Worm (Caenorhabditis elegans): ENCODE results near the gene C16C8.18.

DNA sequence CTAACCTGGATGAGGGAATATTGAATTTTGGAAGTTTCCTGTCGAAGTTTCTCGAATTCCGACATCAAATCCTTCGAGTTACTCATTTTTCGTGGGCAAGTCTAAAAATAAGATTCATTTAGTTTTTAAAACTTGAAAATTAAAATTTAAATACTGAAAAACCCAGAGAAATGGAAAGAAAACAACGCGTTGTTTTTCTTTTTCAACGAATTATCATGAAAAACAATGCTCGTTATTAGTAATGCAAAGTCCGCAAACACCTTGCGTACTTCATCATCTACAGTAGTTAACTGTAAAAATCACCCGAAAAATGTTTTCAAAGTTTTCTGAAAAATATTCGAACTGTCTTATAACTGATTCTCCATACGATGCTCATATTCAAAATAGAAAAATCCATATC lies 14.8 kb downstream of the C16C8.18 start, which contains the start of gene C16C8.4:
- TF ChIP-seq C17E4.6 (GFP tag; IDR thresholded peaks at IDR 0.05), result no peak
- TF ChIP-seq rcor-1 (GFP tag; IDR thresholded peaks at IDR 0.05), result no peak
- no peak for TF ChIP-seq ztf-26 (tag; optimal IDR thresholded peaks at IDR 0.05)
- TF ChIP-seq attf-6 (GFP tag; IDR thresholded peaks at IDR 0.05), result no peak
- no peak for TF ChIP-seq pha-4 (tag; optimal IDR thresholded peaks at IDR 0.05)
- TF ChIP-seq Y53F4B.3 (GFP tag; IDR thresholded peaks at IDR 0.05), result no peak
- TF ChIP-seq ztf-28 (GFP tag; IDR thresholded peaks at IDR 0.05), result no peak
- TF ChIP-seq unc-62 (GFP tag; optimal IDR thresholded peaks at IDR 0.05), result no peak
- TF ChIP-seq snpc-4 (GFP tag; optimal IDR thresholded peaks at IDR 0.05), result no peak
- TF ChIP-seq snpc-4 (tag; optimal IDR thresholded peaks at IDR 0.05), result no peak
